Worm (Caenorhabditis elegans) whole organism, L2 larva: ENCODE data around the gene F16B4.5.

Source experiments
- R02D3.7 ChIP-seq: fragments of 150-350 bp; optimal IDR thresholded peaks from 2 replicates; lab custom pipeline; 2014; ENCODE audit warnings: missing biosample characterization, missing genetic modification characterization
- egl-27 ChIP-seq: sonication (generic microtip); optimal IDR thresholded peaks from 3 replicates; lab custom pipeline; 2017; ENCODE audit warnings: missing biosample characterization, missing genetic modification reagents, missing genetic modification characterization
- fos-1 ChIP-seq: fragments of 150-350 bp; optimal IDR thresholded peaks from 2 replicates; lab custom pipeline; 2014; ENCODE audit warnings: missing biosample characterization, missing genetic modification characterization
- lin-39 ChIP-seq: fragments of 150-350 bp; optimal IDR thresholded peaks from 2 replicates; lab custom pipeline; 2014; ENCODE audit warnings: missing biosample characterization, missing genetic modification reagents, missing genetic modification characterization
- nhr-23 ChIP-seq: fragments of 150-350 bp; optimal IDR thresholded peaks from 2 replicates; lab custom pipeline; 2014; ENCODE audit warnings: missing biosample characterization, missing genetic modification reagents, missing genetic modification characterization
- nhr-237 ChIP-seq: fragments of 150-350 bp; optimal IDR thresholded peaks from 2 replicates; lab custom pipeline; 2014; ENCODE audit warnings: missing biosample characterization, missing genetic modification characterization
- skn-1 ChIP-seq: sonication (generic microtip); optimal IDR thresholded peaks from 2 replicates; lab custom pipeline; 2017; ENCODE audit warnings: missing biosample characterization, missing genetic modification characterization
- snpc-4 ChIP-seq: fragments of 150-350 bp; optimal IDR thresholded peaks from 2 replicates; lab custom pipeline; 2014; ENCODE audit warnings: missing biosample characterization, missing genetic modification characterization
- unc-39 ChIP-seq: fragments of 150-350 bp; optimal IDR thresholded peaks from 2 replicates; lab custom pipeline; 2014; ENCODE audit warnings: missing biosample characterization, missing genetic modification characterization
- zag-1 ChIP-seq: fragments of 150-350 bp; optimal IDR thresholded peaks from 2 replicates; lab custom pipeline; 2014; ENCODE audit warnings: missing biosample characterization, missing genetic modification characterization
- ztf-11 ChIP-seq: sonication (generic microtip); optimal IDR thresholded peaks from 2 replicates; lab custom pipeline; 2017; ENCODE audit warnings: missing biosample characterization, missing genetic modification characterization
- ztf-4 ChIP-seq: fragments of 150-350 bp; optimal IDR thresholded peaks from 2 replicates; lab custom pipeline; 2014; ENCODE audit warnings: missing biosample characterization, missing genetic modification characterization

DNA sequence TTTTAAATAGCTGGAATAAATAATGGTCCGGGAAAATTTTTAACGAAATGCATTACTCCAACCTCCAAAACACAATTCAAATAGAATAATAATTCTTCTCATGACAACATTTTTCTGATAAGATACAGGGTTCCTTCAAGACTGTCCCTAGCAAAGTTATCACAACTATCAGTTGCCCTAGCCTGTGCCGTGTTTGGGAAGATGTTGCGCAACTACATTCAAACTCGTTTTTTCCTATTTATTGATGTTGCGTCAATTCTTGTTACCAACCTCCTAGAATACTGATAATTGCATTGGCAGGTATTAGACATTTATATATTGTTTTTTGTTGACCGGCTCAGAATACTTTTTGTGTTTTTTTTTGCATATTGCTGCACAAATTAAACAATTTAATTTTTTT is 33.2 kb upstream of the F16B4.5 start:
- no peak for TF ChIP-seq zag-1 (tag; lab: Kevin White, UChicago)
- no peak for TF ChIP-seq egl-27 (tag; lab: Kevin White, UChicago)
- no peak for TF ChIP-seq unc-39 (tag; lab: Kevin White, UChicago)
- TF ChIP-seq snpc-4, result no peak
- no peak for TF ChIP-seq ztf-11 (tag; lab: Kevin White, UChicago)
- TF ChIP-seq lin-39 (tag; lab: Kevin White, UChicago), result no peak
- no peak for TF ChIP-seq skn-1
- no peak for TF ChIP-seq nhr-23 (tag; lab: Kevin White, UChicago)
- TF ChIP-seq R02D3.7, result no peak
- TF ChIP-seq ztf-4 (tag; lab: Kevin White, UChicago), result no peak
- no peak for TF ChIP-seq fos-1
- no peak for TF ChIP-seq nhr-237 (tag; lab: Kevin White, UChicago)
